Worm (Caenorhabditis elegans) whole organism, dauer: ENCODE results near the gene C33A12.3.

Experiments
- unc-62 ChIP-seq: sonication (generic microtip); optimal IDR thresholded peaks from 2 replicates; lab custom pipeline; 2017; ENCODE audit warnings: missing biosample characterization, missing genetic modification reagents, missing genetic modification characterization

C33A12.3 gene

ce11 chrIV:9514132-9514531 lies 1.3 kb upstream of the C33A12.3 start:
- TF ChIP-seq unc-62 (GFP tag; lab: Kevin White, UChicago) = no peak

ce11 chrIV:9513360-9513777 lies 567 bp upstream of the C33A12.3 start:
- TF ChIP-seq unc-62 (GFP tag; lab: Kevin White, UChicago) = no peak

- no peak for TF ChIP-seq unc-62 (GFP tag; lab: Kevin White, UChicago)
These were observed 1.2 kb downstream of the C33A12.3 start for ce11 chrIV:9511640-9512039.

- no peak for TF ChIP-seq unc-62 (GFP tag; lab: Kevin White, UChicago)
These were observed 1.6 kb downstream of the C33A12.3 start for ce11 chrIV:9511221-9511638.

ce11 chrIV:9510439-9510838 lies 2.4 kb downstream of the C33A12.3 start, which contains the start of gene C33A12.4:
C33A12.4 (minus strand) TSS chrIV:9510569.
- no peak for TF ChIP-seq unc-62 (GFP tag; lab: Kevin White, UChicago)

ce11 chrIV:9508612-9509011 lies 4.2 kb downstream of the C33A12.3 start, which contains the start of gene ethe-1:
ethe-1 (minus strand) TSS chrIV:9508761.
- TF ChIP-seq unc-62 (GFP tag; lab: Kevin White, UChicago) = no peak

ce11 chrIV:9506251-9506650 lies 6.6 kb downstream of the C33A12.3 start, which contains the start of gene ttr-9:
ttr-9 (minus strand) TSS chrIV:9506351.
- no peak for TF ChIP-seq unc-62 (GFP tag; lab: Kevin White, UChicago)

ce11 chrIV:9500100-9500499 lies 12.7 kb downstream of the C33A12.3 start, which contains the start of gene ugt-21:
ugt-21 (plus strand) TSS chrIV:9500311.
- TF ChIP-seq unc-62 (GFP tag; lab: Kevin White, UChicago) = no peak

- no peak for TF ChIP-seq unc-62 (GFP tag; lab: Kevin White, UChicago)
These were observed 13.2 kb downstream of the C33A12.3 start for ce11 chrIV:9499636-9500035.

- no peak for TF ChIP-seq unc-62 (GFP tag; lab: Kevin White, UChicago)
These were observed 14.7 kb downstream of the C33A12.3 start, which contains the start of gene sru-4 for ce11 chrIV:9498088-9498487. sru-4 (plus strand) TSS chrIV:9498388.

- no peak for TF ChIP-seq unc-62 (GFP tag; lab: Kevin White, UChicago)
These were observed 16.5 kb downstream of the C33A12.3 start, which contains the start of gene sru-3 for ce11 chrIV:9496306-9496705. sru-3 (plus strand) TSS chrIV:9496606.

- no peak for TF ChIP-seq unc-62 (GFP tag; lab: Kevin White, UChicago)
These were observed 22.5 kb downstream of the C33A12.3 start, which contains the start of gene sru-6 for ce11 chrIV:9490320-9490719. sru-6 (plus strand) TSS chrIV:9490620.

- TF ChIP-seq unc-62 (GFP tag; lab: Kevin White, UChicago) = no peak
These were observed 24.5 kb downstream of the C33A12.3 start, which contains the start of gene sru-1 for ce11 chrIV:9488315-9488714. sru-1 (plus strand) TSS chrIV:9488615.

ce11 chrIV:9486779-9487178 lies 26.0 kb downstream of the C33A12.3 start:
- TF ChIP-seq unc-62 (GFP tag; lab: Kevin White, UChicago) = no peak

- TF ChIP-seq unc-62 (GFP tag; lab: Kevin White, UChicago) = no peak
These were observed 26.8 kb downstream of the C33A12.3 start, which contains the start of gene sru-2 for ce11 chrIV:9485972-9486371. sru-2 (plus strand) TSS chrIV:9486272.

- no peak for TF ChIP-seq unc-62 (GFP tag; lab: Kevin White, UChicago)
These were observed 27.8 kb downstream of the C33A12.3 start, which contains the start of gene gadr-2 for ce11 chrIV:9485040-9485439. gadr-2 (minus strand) TSS chrIV:9485140.

- TF ChIP-seq unc-62 (GFP tag; lab: Kevin White, UChicago) = no peak
These were observed 31.9 kb downstream of the C33A12.3 start, which contains the start of gene cng-3 for ce11 chrIV:9480936-9481335. cng-3 (minus strand) TSS chrIV:9481037.
